Worm (Caenorhabditis elegans) whole organism, mixed stage, embryonic: ENCODE results near the gene C50F4.1.

ENCODE experiments used
- mep-1 ChIP-seq: fragments of 150-350 bp; optimal IDR thresholded peaks from 2 replicates; lab custom pipeline; 2017; ENCODE audit warnings: missing biosample characterization, missing genetic modification reagents, missing genetic modification characterization, inconsistent platforms
- nhr-76 ChIP-seq: sonication (generic microtip); optimal IDR thresholded peaks from 2 replicates; lab custom pipeline; 2017; ENCODE audit warnings: missing biosample characterization, missing genetic modification characterization
- unc-39 ChIP-seq: fragments of 150-350 bp; optimal IDR thresholded peaks from 2 replicates; lab custom pipeline; 2014; ENCODE audit warnings: missing biosample characterization, missing genetic modification characterization

- TF ChIP-seq nhr-76 (tag; lab: Kevin White, UChicago) (no peak), unc-39 (tag; lab: Kevin White, UChicago) (no peak), mep-1 (tag; lab: Kevin White, UChicago) (no peak)
These were observed 9.9 kb downstream of the C50F4.1 start, which contains the start of gene C50F4.4 for ce11 chrV:9536505-9536904.
